Worm (Caenorhabditis elegans) whole organism, L3 larva: ENCODE data around the gene Y4C6B.1.

ENCODE experiments used
- R02D3.7 ChIP-seq: fragments of 150-350 bp; optimal IDR thresholded peaks from 2 replicates; lab custom pipeline; 2014; ENCODE audit warnings: missing biosample characterization, missing genetic modification characterization
- ZK546.5 ChIP-seq: sonication (generic microtip); optimal IDR thresholded peaks from 2 replicates; lab custom pipeline; 2017; ENCODE audit warnings: missing biosample characterization, missing genetic modification characterization
- aly-2 ChIP-seq: fragments of 150-350 bp; optimal IDR thresholded peaks from 2 replicates; lab custom pipeline; 2014; ENCODE audit warnings: missing biosample characterization, missing genetic modification characterization
- ama-1 ChIP-seq: fragments of 150-350 bp; optimal IDR thresholded peaks from 2 replicates; lab custom pipeline; 2018
- ceh-16 ChIP-seq: sonication (generic microtip); optimal IDR thresholded peaks from 2 replicates; lab custom pipeline; 2017; ENCODE audit warnings: missing biosample characterization, missing genetic modification characterization
- ceh-28 ChIP-seq: fragments of 150-350 bp; optimal IDR thresholded peaks from 2 replicates; lab custom pipeline; 2014; ENCODE audit warnings: missing biosample characterization, missing genetic modification reagents, missing genetic modification characterization
- ceh-82 ChIP-seq: fragments of 150-350 bp; optimal IDR thresholded peaks from 2 replicates; lab custom pipeline; 2014; ENCODE audit warnings: missing biosample characterization, missing genetic modification characterization
- ceh-9 ChIP-seq: sonication (generic microtip); optimal IDR thresholded peaks from 2 replicates; lab custom pipeline; 2018; ENCODE audit warnings: missing biosample characterization, missing genetic modification characterization
- daf-12 ChIP-seq: fragments of 150-350 bp; optimal IDR thresholded peaks from 2 replicates; lab custom pipeline; 2014; ENCODE audit warnings: missing biosample characterization, missing genetic modification reagents, missing genetic modification characterization
- egl-27 ChIP-seq: sonication (generic microtip); optimal IDR thresholded peaks from 4 replicates; lab custom pipeline; 2017; ENCODE audit warnings: missing biosample characterization, missing genetic modification reagents, missing genetic modification characterization
- egl-5 ChIP-seq: fragments of 150-350 bp; optimal IDR thresholded peaks from 2 replicates; lab custom pipeline; 2017; ENCODE audit warnings: missing biosample characterization, missing genetic modification reagents, missing genetic modification characterization, inconsistent platforms
- elt-1 ChIP-seq: fragments of 150-350 bp; optimal IDR thresholded peaks from 2 replicates; lab custom pipeline; 2014; ENCODE audit warnings: missing biosample characterization, missing genetic modification characterization
- elt-2 ChIP-seq: sonication (generic microtip); optimal IDR thresholded peaks from 2 replicates; lab custom pipeline; 2016; ENCODE audit warnings: missing genetic modification reagents, mild to moderate bottlenecking, missing genetic modification characterization, missing compliant biosample characterization
- elt-3 ChIP-seq, 3 experiments: fragments of 150-350 bp in 1 of 3; sonication (generic microtip) in 2 of 3; optimal IDR thresholded peaks; 2 replicates in 2 of 3; 4 replicates in 1 of 3; lab custom pipeline; 2014 to 2017; ENCODE audit warnings: missing biosample characterization in 3 of 3, missing genetic modification characterization in 3 of 3
- eor-1 ChIP-seq, 2 experiments: fragments of 150-350 bp; optimal IDR thresholded peaks; 2 replicates each; lab custom pipeline; 2014 to 2018; ENCODE audit warnings: missing biosample characterization in 2 of 2, missing genetic modification characterization in 2 of 2
- fkh-10 ChIP-seq: sonication (generic microtip); optimal IDR thresholded peaks from 2 replicates; lab custom pipeline; 2017; ENCODE audit warnings: missing biosample characterization, missing genetic modification reagents, missing genetic modification characterization
- fkh-2 ChIP-seq: fragments of 150-350 bp; optimal IDR thresholded peaks from 2 replicates; lab custom pipeline; 2014; ENCODE audit warnings: missing biosample characterization, missing genetic modification reagents, missing genetic modification characterization
- fos-1 ChIP-seq: fragments of 150-350 bp; optimal IDR thresholded peaks from 2 replicates; lab custom pipeline; 2014; ENCODE audit warnings: missing biosample characterization, missing genetic modification characterization
- hmg-11 ChIP-seq: sonication (generic microtip); optimal IDR thresholded peaks from 2 replicates; lab custom pipeline; 2016; ENCODE audit warnings: missing genetic modification characterization, missing compliant biosample characterization
- jun-1 ChIP-seq: fragments of 150-350 bp; optimal IDR thresholded peaks from 2 replicates; lab custom pipeline; 2014; ENCODE audit warnings: missing biosample characterization, missing genetic modification reagents, missing genetic modification characterization
- lin-15B ChIP-seq: fragments of 150-350 bp; optimal IDR thresholded peaks from 2 replicates; lab custom pipeline; 2014; ENCODE audit warnings: missing biosample characterization, missing genetic modification characterization
- lin-39 ChIP-seq: fragments of 150-350 bp; optimal IDR thresholded peaks from 2 replicates; lab custom pipeline; 2018; ENCODE audit warnings: missing biosample characterization, missing genetic modification reagents, missing genetic modification characterization
- lsy-12 ChIP-seq: sonication (generic microtip); optimal IDR thresholded peaks from 2 replicates; lab custom pipeline; 2016; ENCODE audit warnings: mild to moderate bottlenecking, missing genetic modification characterization, missing compliant biosample characterization
- mdl-1 ChIP-seq: fragments of 150-350 bp; optimal IDR thresholded peaks from 2 replicates; lab custom pipeline; 2014; ENCODE audit warnings: missing biosample characterization, missing genetic modification characterization
- mml-1 ChIP-seq: fragments of 150-350 bp; sonication (generic microtip); optimal IDR thresholded peaks from 3 replicates; lab custom pipeline; 2014; ENCODE audit warnings: missing biosample characterization, missing genetic modification characterization
- nfya-1 ChIP-seq: sonication (generic microtip); optimal IDR thresholded peaks from 2 replicates; lab custom pipeline; 2017; ENCODE audit warnings: missing genetic modification characterization, mild to moderate bottlenecking, missing compliant biosample characterization, antibody characterized with exemption, moderate library complexity; ENCODE audit not compliant: insufficient read depth
- nhr-11 ChIP-seq: fragments of 150-350 bp; optimal IDR thresholded peaks from 2 replicates; lab custom pipeline; 2014; ENCODE audit warnings: missing biosample characterization, missing genetic modification characterization
- nhr-12 ChIP-seq: fragments of 150-350 bp; optimal IDR thresholded peaks from 2 replicates; lab custom pipeline; 2014; ENCODE audit warnings: missing biosample characterization, missing genetic modification characterization
- nhr-23 ChIP-seq: fragments of 150-350 bp; optimal IDR thresholded peaks from 2 replicates; lab custom pipeline; 2014; ENCODE audit warnings: missing biosample characterization, missing genetic modification reagents, missing genetic modification characterization
- nhr-237 ChIP-seq: fragments of 150-350 bp; optimal IDR thresholded peaks from 2 replicates; lab custom pipeline; 2014; ENCODE audit warnings: missing biosample characterization, missing genetic modification characterization
- nhr-25 ChIP-seq: sonication (generic microtip); optimal IDR thresholded peaks from 2 replicates; lab custom pipeline; 2017; ENCODE audit warnings: missing biosample characterization, missing genetic modification characterization
- nhr-28 ChIP-seq: fragments of 150-350 bp; optimal IDR thresholded peaks from 2 replicates; lab custom pipeline; 2014; ENCODE audit warnings: missing biosample characterization, missing genetic modification characterization
- nhr-43 ChIP-seq: sonication (generic microtip); optimal IDR thresholded peaks from 2 replicates; lab custom pipeline; 2016; ENCODE audit warnings: mild to moderate bottlenecking, missing genetic modification characterization, missing compliant biosample characterization; ENCODE audit not compliant: poor library complexity, severe bottlenecking
- nhr-67 ChIP-seq: fragments of 150-350 bp; optimal IDR thresholded peaks from 2 replicates; lab custom pipeline; 2014; ENCODE audit warnings: missing biosample characterization, missing genetic modification characterization
- nhr-76 ChIP-seq: fragments of 150-350 bp; sonication (generic microtip); optimal IDR thresholded peaks from 5 replicates; lab custom pipeline; 2014; ENCODE audit warnings: missing biosample characterization, missing genetic modification characterization
- nhr-77 ChIP-seq: fragments of 150-350 bp; optimal IDR thresholded peaks from 2 replicates; lab custom pipeline; 2014; ENCODE audit warnings: missing biosample characterization, missing genetic modification characterization
- pha-4 ChIP-seq: fragments of 150-350 bp; optimal IDR thresholded peaks from 2 replicates; lab custom pipeline; 2014; ENCODE audit warnings: missing biosample characterization, missing genetic modification reagents, missing genetic modification characterization
- pqm-1 ChIP-seq: fragments of 150-350 bp; optimal IDR thresholded peaks from 2 replicates; lab custom pipeline; 2017; ENCODE audit warnings: missing biosample characterization, missing genetic modification characterization, inconsistent platforms
- sea-2 ChIP-seq: fragments of 150-350 bp; sonication (generic microtip); optimal IDR thresholded peaks from 4 replicates; lab custom pipeline; 2014; ENCODE audit warnings: missing biosample characterization, missing genetic modification reagents, missing genetic modification characterization
- skn-1 ChIP-seq: fragments of 150-350 bp; optimal IDR thresholded peaks from 2 replicates; lab custom pipeline; 2014; ENCODE audit warnings: missing biosample characterization, missing genetic modification characterization
- snpc-4 ChIP-seq: fragments of 150-350 bp; optimal IDR thresholded peaks from 2 replicates; lab custom pipeline; 2014; ENCODE audit warnings: missing biosample characterization, missing genetic modification characterization
- tbx-2 ChIP-seq: sonication (generic microtip); optimal IDR thresholded peaks from 2 replicates; lab custom pipeline; 2016; ENCODE audit warnings: mild to moderate bottlenecking, missing genetic modification characterization, missing compliant biosample characterization
- unc-39 ChIP-seq: sonication (generic microtip); optimal IDR thresholded peaks from 4 replicates; lab custom pipeline; 2017; ENCODE audit warnings: missing biosample characterization, missing genetic modification characterization
- unc-62 ChIP-seq: fragments of 150-350 bp; sonication (generic microtip); optimal IDR thresholded peaks from 4 replicates; lab custom pipeline; 2014; ENCODE audit warnings: missing biosample characterization, missing genetic modification reagents, missing genetic modification characterization
- zag-1 ChIP-seq: fragments of 150-350 bp; optimal IDR thresholded peaks from 2 replicates; lab custom pipeline; 2014; ENCODE audit warnings: missing biosample characterization, missing genetic modification characterization
- ztf-11 ChIP-seq: fragments of 150-350 bp; optimal IDR thresholded peaks from 2 replicates; lab custom pipeline; 2014; ENCODE audit warnings: missing biosample characterization, missing genetic modification characterization
- ztf-4 ChIP-seq: fragments of 150-350 bp; optimal IDR thresholded peaks from 2 replicates; lab custom pipeline; 2014; ENCODE audit warnings: missing biosample characterization, missing genetic modification characterization

The Y4C6B.1 gene

DNA sequence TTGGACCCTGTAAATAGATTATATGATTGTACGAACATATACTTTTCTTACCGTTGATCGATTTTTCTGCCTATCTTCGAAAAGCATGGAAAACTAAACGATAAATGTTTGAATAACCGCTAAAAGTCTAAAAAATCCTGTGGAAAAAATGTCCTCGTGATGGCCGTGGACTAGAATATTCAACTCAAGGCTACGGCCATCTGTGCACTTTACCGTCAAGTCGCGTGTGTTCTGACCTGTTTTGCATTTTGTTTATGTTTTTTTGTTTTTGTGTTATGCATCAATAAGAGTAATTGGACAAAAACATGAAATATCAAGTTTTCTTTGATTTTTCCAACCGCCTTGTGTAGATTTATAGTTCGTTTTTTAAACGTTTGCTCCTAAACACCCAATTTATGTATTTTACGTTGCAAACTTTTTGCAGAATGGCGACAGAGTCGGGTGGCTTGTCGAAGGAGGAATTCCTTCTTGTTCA is 9.9 kb downstream of the Y4C6B.1 start, which contains the start of the genes hda-6 and F41H10.4:
Gene hda-6, minus strand, starts transcription at position 172 of the 475 bp plus-strand sequence.
Gene F41H10.4, plus strand, starts transcription at position 425 of the 475 bp plus-strand sequence.
- TF ChIP-seq nhr-237 (tag; lab: Kevin White, UChicago) (no peak), nhr-76 (tag; lab: Kevin White, UChicago) (no peak), ztf-11 (tag; lab: Kevin White, UChicago) (no peak), pha-4 (peak; percentile 75), snpc-4 (tag; lab: Kevin White, UChicago) (peak; percentile 92), nhr-11 (tag; lab: Kevin White, UChicago) (no peak), ztf-4 (tag; lab: Kevin White, UChicago) (no peak), zag-1 (no peak), hmg-11 (tag; lab: Kevin White, UChicago) (no peak), egl-27 (tag; lab: Kevin White, UChicago) (no peak), jun-1 (no peak), R02D3.7 (tag; lab: Kevin White, UChicago) (no peak), elt-2 (tag; lab: Kevin White, UChicago) (peak; percentile 28), fkh-10 (GFP tag; lab: Kevin White, UChicago) (no peak), daf-12 (no peak), egl-5 (tag; lab: Kevin White, UChicago) (peak; percentile 73), lin-15B (tag; lab: Kevin White, UChicago) (peak; percentile 93), nhr-28 (tag; lab: Kevin White, UChicago) (no peak), skn-1 (peak; percentile 9), ceh-9 (no peak), nhr-43 (tag; lab: Kevin White, UChicago) (peak; percentile 85), mml-1 (tag; lab: Kevin White, UChicago) (no peak), lsy-12 (tag; lab: Kevin White, UChicago) (no peak), tbx-2 (tag; lab: Kevin White, UChicago) (no peak), sea-2 (GFP tag; lab: Kevin White, UChicago) (no peak), ceh-16 (tag; lab: Kevin White, UChicago) (no peak), unc-39 (tag; lab: Kevin White, UChicago) (no peak), eor-1 (tag; optimal IDR thresholded peaks at IDR 0.05; lab: Kevin White, UChicago) (no peak), nfya-1 (tag; lab: Kevin White, UChicago) (peak; percentile 75), ceh-28 (tag; lab: Kevin White, UChicago) (no peak), unc-62 (GFP tag; lab: Kevin White, UChicago) (no peak), ama-1 (lab: Kevin White, UChicago) (no peak), fos-1 (tag; lab: Kevin White, UChicago) (no peak), nhr-12 (tag; lab: Kevin White, UChicago) (no peak), pqm-1 (tag; lab: Kevin White, UChicago) (no peak), fkh-2 (tag; lab: Kevin White, UChicago) (no peak), ceh-82 (no peak), nhr-67 (tag; lab: Kevin White, UChicago) (no peak), elt-3 (tag; optimal IDR thresholded peaks at IDR 0.05; lab: Kevin White, UChicago) (no peak), lin-39 (tag; lab: Kevin White, UChicago) (peak; percentile 33), nhr-23 (tag; lab: Kevin White, UChicago) (peak; percentile 75), nhr-77 (tag; lab: Kevin White, UChicago) (no peak), mdl-1 (tag; lab: Kevin White, UChicago) (no peak), nhr-25 (tag; lab: Kevin White, UChicago) (peak; percentile 97), elt-1 (tag; lab: Kevin White, UChicago) (no peak), aly-2 (tag; lab: Kevin White, UChicago) (no peak), ZK546.5 (tag; lab: Kevin White, UChicago) (no peak)
